Worm (Caenorhabditis elegans) whole organism, L4 larva: ENCODE results near the gene C34E7.3.

Experiments
- Y48G9A.11 ChIP-seq: fragments of 200-800 bp; sonication (Bioruptor generic); IDR thresholded peaks from 2 replicates; pipeline ENCODE4 v1.3.6; 2022; ENCODE audit warnings: missing genetic modification reagents, missing genetic modification characterization, missing compliant biosample characterization
- dmd-9 ChIP-seq: fragments of 200-800 bp; sonication (Bioruptor generic); IDR thresholded peaks from 2 replicates; pipeline ENCODE4 v1.3.6; 2022; ENCODE audit warnings: missing genetic modification reagents, missing genetic modification characterization, missing compliant biosample characterization
- lin-15B ChIP-seq: fragments of 150-350 bp; sonication (generic microtip); optimal IDR thresholded peaks from 3 replicates; lab custom pipeline; 2014; ENCODE audit warnings: missing biosample characterization, missing genetic modification characterization
- nhr-77 ChIP-seq: fragments of 150-350 bp; optimal IDR thresholded peaks from 2 replicates; lab custom pipeline; 2014; ENCODE audit warnings: missing biosample characterization, missing genetic modification characterization
- pha-4 ChIP-seq, 2 experiments: fragments of 150-350 bp in 1 of 2; fragments of 200-800 bp in 1 of 2; sonication (Bioruptor generic) in 1 of 2; IDR thresholded peaks in 1 of 2; optimal IDR thresholded peaks in 1 of 2; 2 replicates each; pipeline versions ENCODE4 v1.3.6 to Lab custom; 2014 to 2022; ENCODE audit warnings: missing genetic modification characterization in 2 of 2, missing genetic modification reagents in 2 of 2, missing biosample characterization in 1 of 2, missing compliant biosample characterization in 1 of 2

DNA sequence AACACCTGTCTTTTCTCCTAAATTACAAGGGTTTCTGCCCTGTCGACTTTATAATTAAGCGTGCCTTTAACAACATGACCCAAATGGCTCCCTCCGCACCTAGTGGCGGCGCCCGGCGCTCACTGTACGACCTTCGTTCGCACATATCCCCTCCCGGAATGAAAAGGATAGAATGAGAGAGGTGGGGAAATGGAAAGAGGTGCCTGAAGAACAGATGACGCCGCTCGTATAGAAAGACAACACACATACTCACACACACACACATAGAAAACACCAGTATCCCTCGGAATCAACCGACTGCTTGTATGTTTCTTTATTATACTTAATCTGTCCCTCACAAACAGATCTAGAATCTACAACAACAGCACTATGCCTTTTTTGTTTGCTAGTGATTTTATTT lies 20.2 kb upstream of the C34E7.3 start:
- TF ChIP-seq nhr-77 (tag; lab: Kevin White, UChicago) (no peak), Y48G9A.11 (no peak), dmd-9 (GFP tag; lab: Robert Waterston, UW) (no peak), pha-4 (GFP tag; IDR thresholded peaks at IDR 0.05; lab: Robert Waterston, UW) (no peak), pha-4 (tag; optimal IDR thresholded peaks at IDR 0.05; lab: Kevin White, UChicago) (no peak), lin-15B (tag; lab: Kevin White, UChicago) (no peak)
